Worm (Caenorhabditis elegans) whole organism, late embryonic: ENCODE results near the gene txt-12.

ENCODE experiments used
- ama-1 ChIP-seq: fragments of 150-350 bp; optimal IDR thresholded peaks from 2 replicates; lab custom pipeline; 2014
- ceh-9 ChIP-seq: sonication (generic microtip); optimal IDR thresholded peaks from 2 replicates; lab custom pipeline; 2016; ENCODE audit warnings: mild to moderate bottlenecking, missing genetic modification characterization, inconsistent platforms, missing compliant biosample characterization
- elt-2 ChIP-seq: sonication (generic microtip); optimal IDR thresholded peaks from 2 replicates; lab custom pipeline; 2016; ENCODE audit warnings: missing genetic modification reagents, missing genetic modification characterization, missing compliant biosample characterization
- elt-4 ChIP-seq: sonication (generic microtip); optimal IDR thresholded peaks from 2 replicates; lab custom pipeline; 2016; ENCODE audit warnings: missing genetic modification characterization, missing compliant biosample characterization
- hlh-13 ChIP-seq: fragments of 200-800 bp; sonication (Bioruptor generic); optimal IDR thresholded peaks from 2 replicates; lab custom pipeline; 2018; ENCODE audit warnings: mild to moderate bottlenecking, missing genetic modification characterization, missing compliant biosample characterization
- sdc-2 ChIP-seq: sonication (generic microtip); optimal IDR thresholded peaks from 2 replicates; lab custom pipeline; 2016; ENCODE audit warnings: missing genotype, missing genetic modification characterization, missing compliant biosample characterization

DNA sequence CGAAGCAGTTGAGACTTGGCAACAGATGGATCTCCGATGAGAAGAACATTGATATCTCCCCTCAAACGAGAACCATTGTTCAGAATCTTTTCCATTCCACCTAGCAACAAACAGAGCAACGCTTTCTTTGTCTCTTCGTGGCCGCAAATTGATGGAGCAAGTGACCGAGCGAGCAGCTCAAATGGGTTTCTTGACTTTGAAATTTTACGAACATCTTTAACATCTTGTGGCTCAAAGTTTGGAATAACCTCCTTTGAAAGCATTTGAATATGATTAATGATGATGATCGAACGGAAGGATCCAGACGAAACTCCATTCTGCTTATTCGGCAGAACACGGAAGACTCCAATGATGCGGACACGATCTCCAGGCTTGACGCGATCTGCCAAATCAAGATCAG lies 34.3 kb upstream of the txt-12 start:
- TF ChIP-seq elt-4 (tag; lab: Kevin White, UChicago) (no peak), elt-2 (tag; lab: Kevin White, UChicago) (no peak), sdc-2 (tag; lab: Kevin White, UChicago) (no peak), hlh-13 (GFP tag; lab: Kevin White, UChicago) (no peak), ama-1 (lab: Kevin White, UChicago) (no peak), ceh-9 (no peak)
